Worm (Caenorhabditis elegans) whole organism, late embryonic: ENCODE measurements around the gene rpl-12.

Source experiments
- F13H6.1 ChIP-seq: sonication (generic microtip); optimal IDR thresholded peaks from 2 replicates; lab custom pipeline; 2016; ENCODE audit warnings: missing genetic modification characterization, missing compliant biosample characterization
- K09A11.1 ChIP-seq: sonication (generic microtip); optimal IDR thresholded peaks from 2 replicates; lab custom pipeline; 2017; ENCODE audit warnings: antibody characterized with exemption, mild to moderate bottlenecking, missing genetic modification characterization, missing compliant biosample characterization; ENCODE audit not compliant: insufficient read depth
- ceh-14 ChIP-seq: sonication (generic microtip); optimal IDR thresholded peaks from 2 replicates; lab custom pipeline; 2016; ENCODE audit warnings: missing genotype, missing genetic modification characterization, missing compliant biosample characterization
- ceh-19 ChIP-seq: fragments of 200-800 bp; sonication (Bioruptor generic); optimal IDR thresholded peaks from 2 replicates; lab custom pipeline; 2018; ENCODE audit warnings: mild to moderate bottlenecking, missing genetic modification characterization, missing compliant biosample characterization
- ceh-22 ChIP-seq: sonication (generic microtip); optimal IDR thresholded peaks from 2 replicates; lab custom pipeline; 2017; ENCODE audit warnings: missing biosample characterization, missing genetic modification characterization
- ceh-31 ChIP-seq: sonication (generic microtip); optimal IDR thresholded peaks from 2 replicates; lab custom pipeline; 2016; ENCODE audit warnings: missing genetic modification characterization, missing compliant biosample characterization
- ceh-34 ChIP-seq: sonication (generic microtip); optimal IDR thresholded peaks from 2 replicates; lab custom pipeline; 2016; ENCODE audit warnings: mild to moderate bottlenecking, missing genetic modification characterization, missing compliant biosample characterization
- ceh-45 ChIP-seq: fragments of 200-800 bp; sonication (Bioruptor generic); IDR thresholded peaks from 2 replicates; pipeline ENCODE4 v1.3.6; 2022; ENCODE audit warnings: missing genetic modification reagents, missing genetic modification characterization, missing compliant biosample characterization
- ceh-48 ChIP-seq: sonication (generic microtip); optimal IDR thresholded peaks from 2 replicates; lab custom pipeline; 2016; ENCODE audit warnings: missing genetic modification characterization, inconsistent platforms, missing compliant biosample characterization
- ceh-6 ChIP-seq: fragments of 200-800 bp; sonication (Bioruptor generic); optimal IDR thresholded peaks from 2 replicates; lab custom pipeline; 2018; ENCODE audit warnings: mild to moderate bottlenecking, missing genetic modification characterization, missing compliant biosample characterization
- ceh-9 ChIP-seq: sonication (generic microtip); optimal IDR thresholded peaks from 2 replicates; lab custom pipeline; 2016; ENCODE audit warnings: mild to moderate bottlenecking, missing genetic modification characterization, inconsistent platforms, missing compliant biosample characterization
- che-1 ChIP-seq: sonication (generic microtip); optimal IDR thresholded peaks from 2 replicates; lab custom pipeline; 2016; ENCODE audit warnings: mild to moderate bottlenecking, missing genetic modification characterization, missing compliant biosample characterization
- dmd-4 ChIP-seq: sonication (generic microtip); optimal IDR thresholded peaks from 2 replicates; lab custom pipeline; 2016; ENCODE audit warnings: borderline replicate concordance, missing genetic modification characterization, missing compliant biosample characterization
- dve-1 ChIP-seq: sonication (generic microtip); optimal IDR thresholded peaks from 2 replicates; lab custom pipeline; 2017; ENCODE audit warnings: antibody characterized with exemption, mild to moderate bottlenecking, missing genetic modification characterization, missing compliant biosample characterization
- elt-2 ChIP-seq: sonication (generic microtip); optimal IDR thresholded peaks from 2 replicates; lab custom pipeline; 2016; ENCODE audit warnings: missing genetic modification reagents, missing genetic modification characterization, missing compliant biosample characterization
- eyg-1 ChIP-seq: sonication (generic microtip); optimal IDR thresholded peaks from 2 replicates; lab custom pipeline; 2016; ENCODE audit warnings: missing genotype, missing genetic modification characterization, missing compliant biosample characterization
- hlh-13 ChIP-seq: fragments of 200-800 bp; sonication (Bioruptor generic); optimal IDR thresholded peaks from 2 replicates; lab custom pipeline; 2018; ENCODE audit warnings: mild to moderate bottlenecking, missing genetic modification characterization, missing compliant biosample characterization
- hlh-30 ChIP-seq: sonication (generic microtip); optimal IDR thresholded peaks from 2 replicates; lab custom pipeline; 2017; ENCODE audit warnings: antibody characterized with exemption, missing genetic modification characterization, missing compliant biosample characterization; ENCODE audit not compliant: insufficient read depth
- hlh-6 ChIP-seq: sonication (generic microtip); optimal IDR thresholded peaks from 2 replicates; lab custom pipeline; 2016; ENCODE audit warnings: missing genotype, missing genetic modification characterization, missing compliant biosample characterization
- lin-11 ChIP-seq: fragments of 200-800 bp; sonication (Bioruptor generic); optimal IDR thresholded peaks from 2 replicates; lab custom pipeline; 2018; ENCODE audit warnings: mild to moderate bottlenecking, missing genetic modification characterization, missing compliant biosample characterization
- nfya-1 ChIP-seq: sonication (generic microtip); optimal IDR thresholded peaks from 2 replicates; lab custom pipeline; 2017; ENCODE audit warnings: missing genetic modification characterization, mild to moderate bottlenecking, missing compliant biosample characterization, antibody characterized with exemption, moderate library complexity
- nhr-11 ChIP-seq: fragments of 150-350 bp; optimal IDR thresholded peaks from 2 replicates; lab custom pipeline; 2014; ENCODE audit warnings: missing biosample characterization, missing genetic modification characterization
- nhr-232 ChIP-seq: sonication (generic microtip); optimal IDR thresholded peaks from 2 replicates; lab custom pipeline; 2016; ENCODE audit warnings: missing genetic modification characterization, missing compliant biosample characterization
- npax-4 ChIP-seq: sonication (generic microtip); optimal IDR thresholded peaks from 2 replicates; lab custom pipeline; 2016; ENCODE audit warnings: missing genetic modification characterization, missing compliant biosample characterization
- odd-2 ChIP-seq: sonication (generic microtip); optimal IDR thresholded peaks from 2 replicates; lab custom pipeline; 2017; ENCODE audit warnings: antibody characterized with exemption, mild to moderate bottlenecking, missing genetic modification characterization, missing compliant biosample characterization
- pag-3 ChIP-seq: sonication (generic microtip); optimal IDR thresholded peaks from 2 replicates; lab custom pipeline; 2016; ENCODE audit warnings: missing compliant biosample characterization, missing genetic modification characterization, borderline replicate concordance
- pat-9 ChIP-seq: fragments of 200-800 bp; sonication (Bioruptor generic); optimal IDR thresholded peaks from 2 replicates; lab custom pipeline; 2018; ENCODE audit warnings: mild to moderate bottlenecking, missing genetic modification characterization, moderate library complexity, missing compliant biosample characterization
- pax-1 ChIP-seq: fragments of 150-350 bp; optimal IDR thresholded peaks from 2 replicates; lab custom pipeline; 2014; ENCODE audit warnings: missing biosample characterization, missing genetic modification characterization
- pha-4 ChIP-seq: fragments of 150-350 bp; optimal IDR thresholded peaks from 2 replicates; lab custom pipeline; 2018; ENCODE audit warnings: missing biosample characterization, missing genetic modification reagents, missing genetic modification characterization
- pqm-1 ChIP-seq: sonication (generic microtip); optimal IDR thresholded peaks from 2 replicates; lab custom pipeline; 2016; ENCODE audit warnings: missing genetic modification characterization, missing compliant biosample characterization
- ref-2 ChIP-seq: sonication (generic microtip); optimal IDR thresholded peaks from 2 replicates; lab custom pipeline; 2016; ENCODE audit warnings: missing genetic modification characterization, missing compliant biosample characterization
- rnt-1 ChIP-seq: sonication (generic microtip); optimal IDR thresholded peaks from 2 replicates; lab custom pipeline; 2016; ENCODE audit warnings: missing genetic modification characterization, missing compliant biosample characterization
- sdc-2 ChIP-seq: sonication (generic microtip); optimal IDR thresholded peaks from 2 replicates; lab custom pipeline; 2016; ENCODE audit warnings: missing genotype, missing genetic modification characterization, missing compliant biosample characterization
- sox-2 ChIP-seq: fragments of 200-800 bp; sonication (Bioruptor generic); IDR thresholded peaks from 2 replicates; pipeline ENCODE4 v1.3.6; 2022; ENCODE audit warnings: missing genetic modification reagents, missing genetic modification characterization, missing compliant biosample characterization
- sox-4 ChIP-seq: sonication (generic microtip); optimal IDR thresholded peaks from 2 replicates; lab custom pipeline; 2017; ENCODE audit warnings: mild to moderate bottlenecking, missing genetic modification characterization, inconsistent platforms, missing compliant biosample characterization
- tbx-2 ChIP-seq: sonication (generic microtip); optimal IDR thresholded peaks from 2 replicates; lab custom pipeline; 2016; ENCODE audit warnings: missing genetic modification characterization, missing compliant biosample characterization
- unc-3 ChIP-seq, 2 experiments: fragments of 200-800 bp in 1 of 2; sonication (Bioruptor generic) in 1 of 2; sonication (generic microtip) in 1 of 2; conservative IDR thresholded peaks in 1 of 2; optimal IDR thresholded peaks in 1 of 2; 2 replicates each; pipeline versions ENCODE4 v1.3.6 to Lab custom; 2016 to 2022; ENCODE audit warnings: missing compliant biosample characterization in 2 of 2, missing genetic modification characterization in 2 of 2, missing genetic modification reagents in 1 of 2
- unc-42 ChIP-seq: sonication (generic microtip); optimal IDR thresholded peaks from 2 replicates; lab custom pipeline; 2016; ENCODE audit warnings: missing genotype, missing genetic modification characterization, missing compliant biosample characterization
- unc-55 ChIP-seq: sonication (generic microtip); optimal IDR thresholded peaks from 2 replicates; lab custom pipeline; 2017; ENCODE audit warnings: missing biosample characterization, missing genetic modification reagents, missing genetic modification characterization
- unc-86 ChIP-seq: sonication (generic microtip); optimal IDR thresholded peaks from 2 replicates; lab custom pipeline; 2016; ENCODE audit warnings: missing genetic modification characterization, missing compliant biosample characterization
- ztf-16 ChIP-seq: sonication (generic microtip); optimal IDR thresholded peaks from 2 replicates; lab custom pipeline; 2017; ENCODE audit warnings: missing genetic modification characterization, missing compliant biosample characterization

Gene rpl-12

DNA sequence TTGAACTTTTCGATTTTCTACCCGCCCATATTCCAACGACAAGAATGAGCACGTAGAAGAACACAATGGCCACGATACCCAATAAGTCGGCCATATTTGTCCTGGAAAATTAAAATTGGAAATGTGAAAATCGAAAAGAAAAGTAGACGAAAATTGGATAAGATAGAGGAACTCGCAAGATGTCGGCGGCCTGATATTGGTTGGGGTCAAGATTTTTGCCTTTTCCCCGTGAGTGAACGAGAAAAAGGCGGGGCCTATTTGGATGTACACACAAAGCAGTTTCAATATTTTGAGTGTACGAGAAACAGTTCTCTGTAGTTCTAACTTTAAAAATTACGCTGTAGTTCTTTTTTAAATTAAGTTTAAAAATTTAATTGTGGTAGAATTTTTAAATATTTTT, 26.0 kb downstream of the rpl-12 start, which contains the start of gene cho-1:
Gene cho-1 (minus strand): TSS at position 101 of the 400 bp plus-strand sequence.
- TF ChIP-seq unc-86 (tag; lab: Kevin White, UChicago) (no peak), dmd-4 (tag; lab: Kevin White, UChicago) (no peak), ceh-34 (no peak), pag-3 (tag; lab: Kevin White, UChicago) (no peak), ztf-16 (tag; lab: Kevin White, UChicago) (no peak), pqm-1 (tag; lab: Kevin White, UChicago) (no peak), eyg-1 (tag; lab: Kevin White, UChicago) (no peak)

DNA sequence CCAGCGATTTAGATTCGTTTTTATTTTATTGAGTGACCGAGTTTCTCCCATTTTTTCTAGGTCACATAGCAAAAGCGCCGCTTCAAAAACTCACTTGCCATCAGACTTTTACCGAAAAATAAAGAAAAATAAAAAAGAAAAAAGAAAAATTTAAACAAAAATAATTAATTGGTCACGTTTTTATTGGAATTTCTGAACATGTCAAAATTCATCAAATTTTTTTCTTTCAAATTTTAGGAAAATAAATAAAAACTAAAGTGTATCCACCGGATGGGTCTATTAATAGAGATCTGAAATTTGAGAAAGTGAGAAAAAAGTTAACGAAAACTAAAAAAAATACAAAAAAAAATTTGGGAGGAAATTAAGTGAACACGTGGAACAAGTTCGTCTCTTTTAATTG, 30.9 kb downstream of the rpl-12 start, which contains the start of gene C48D1.9:
Gene C48D1.9 (minus strand): TSS at position 101 of the 400 bp plus-strand sequence.
- TF ChIP-seq unc-42: no peak
- TF ChIP-seq lin-11 (tag; lab: Kevin White, UChicago): no peak
- no peak for TF ChIP-seq sox-2 (GFP tag; lab: Robert Waterston, UW)
- no peak for TF ChIP-seq unc-55 (GFP tag; lab: Kevin White, UChicago)
- no peak for TF ChIP-seq nhr-11
- TF ChIP-seq hlh-13 (GFP tag; lab: Kevin White, UChicago): no peak

DNA sequence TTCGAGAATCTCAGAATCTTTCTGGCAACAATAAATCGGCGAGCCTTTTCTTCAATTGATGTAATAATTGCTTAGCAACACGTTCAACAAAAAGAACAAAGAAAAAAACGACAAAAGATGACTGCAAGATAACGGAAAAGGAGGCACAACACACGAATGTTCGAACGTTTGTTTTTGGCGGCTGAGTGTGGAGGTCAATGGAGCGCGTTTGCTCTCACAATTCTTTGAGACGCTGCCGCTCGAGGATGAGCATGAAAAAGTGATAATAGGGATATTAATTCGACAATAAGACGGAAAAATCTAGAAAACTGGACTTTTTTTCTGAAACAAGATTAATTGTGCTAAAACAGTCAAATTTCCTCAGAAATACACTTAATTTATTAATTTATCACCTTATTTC, 34.6 kb downstream of the rpl-12 start:
- TF ChIP-seq ceh-45 (GFP tag; lab: Robert Waterston, UW): no peak
- TF ChIP-seq pag-3 (tag; lab: Kevin White, UChicago): no peak
- no peak for TF ChIP-seq nfya-1
- no peak for TF ChIP-seq ceh-22 (tag; lab: Kevin White, UChicago)
- peak; percentile 16 for TF ChIP-seq ref-2
- TF ChIP-seq npax-4: no peak
- peak; percentile 18 for TF ChIP-seq ceh-31 (tag; lab: Kevin White, UChicago)

DNA sequence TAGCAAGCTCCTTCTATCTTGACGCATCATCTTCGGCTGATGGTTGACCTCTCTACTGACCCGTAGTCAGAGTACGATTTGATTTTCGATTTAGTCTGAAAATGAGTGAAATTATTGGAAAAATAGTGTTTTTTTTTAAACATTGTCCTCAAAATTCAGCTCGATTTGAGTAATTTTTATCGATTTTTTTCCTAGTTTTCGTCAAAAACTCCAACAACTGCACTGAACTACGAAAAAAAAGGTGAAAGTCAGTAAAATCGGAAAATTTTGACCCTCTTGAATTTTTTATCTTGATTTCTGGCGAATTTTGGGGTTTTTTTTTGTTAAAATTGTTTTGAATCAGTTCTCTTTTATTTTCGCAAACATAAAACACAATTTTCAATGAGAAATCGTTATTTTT, 36.4 kb downstream of the rpl-12 start, which contains the start of gene ced-3:
Gene ced-3 (minus strand): TSS at position 101 of the 400 bp plus-strand sequence.
- TF ChIP-seq ztf-16 (tag; lab: Kevin White, UChicago) (no peak), odd-2 (tag; lab: Kevin White, UChicago) (no peak), unc-3 (GFP tag; conservative IDR thresholded peaks at IDR 0.05; lab: Robert Waterston, UW) (no peak), unc-3 (tag; optimal IDR thresholded peaks at IDR 0.05; lab: Kevin White, UChicago) (no peak), che-1 (tag; lab: Kevin White, UChicago) (no peak), tbx-2 (no peak), nhr-11 (no peak), ceh-19 (GFP tag; lab: Kevin White, UChicago) (no peak), npax-4 (no peak), sox-4 (tag; lab: Kevin White, UChicago) (no peak), K09A11.1 (tag; lab: Kevin White, UChicago) (no peak), ceh-34 (no peak), hlh-6 (tag; lab: Kevin White, UChicago) (no peak), pax-1 (no peak), rnt-1 (tag; lab: Kevin White, UChicago) (no peak), hlh-13 (GFP tag; lab: Kevin White, UChicago) (no peak), ceh-6 (GFP tag; lab: Kevin White, UChicago) (no peak)

DNA sequence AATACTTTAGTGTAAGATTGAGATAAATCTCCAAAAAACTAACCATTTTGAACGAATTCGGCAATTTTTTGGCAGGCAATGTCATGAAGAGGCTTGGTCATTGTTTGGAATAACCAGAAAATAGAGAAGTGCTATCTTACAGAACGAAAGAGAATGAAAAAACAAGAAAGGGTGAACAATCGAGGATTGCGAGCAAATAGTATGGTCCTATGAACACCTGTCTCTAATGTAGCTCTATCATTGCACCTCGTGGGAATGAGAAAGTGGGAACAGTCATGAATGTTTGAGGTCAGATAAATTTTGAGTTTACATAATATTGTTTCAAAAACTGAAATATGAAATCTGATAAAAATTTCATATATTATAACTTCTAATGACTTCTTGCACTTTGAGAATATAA, 43.2 kb downstream of the rpl-12 start, which contains the start of gene C48D1.1:
Gene C48D1.1 (minus strand): TSS at position 101 of the 400 bp plus-strand sequence.
- TF ChIP-seq ceh-48 (tag; lab: Kevin White, UChicago) (no peak), tbx-2 (no peak), unc-55 (GFP tag; lab: Kevin White, UChicago) (no peak), pat-9 (tag; lab: Kevin White, UChicago) (no peak), sdc-2 (tag; lab: Kevin White, UChicago) (no peak), unc-3 (GFP tag; conservative IDR thresholded peaks at IDR 0.05; lab: Robert Waterston, UW) (no peak), unc-3 (tag; optimal IDR thresholded peaks at IDR 0.05; lab: Kevin White, UChicago) (no peak), lin-11 (tag; lab: Kevin White, UChicago) (no peak), dmd-4 (tag; lab: Kevin White, UChicago) (no peak), rnt-1 (tag; lab: Kevin White, UChicago) (no peak), pha-4 (tag; lab: Kevin White, UChicago) (no peak), ceh-45 (GFP tag; lab: Robert Waterston, UW) (no peak), nhr-232 (tag; lab: Kevin White, UChicago) (no peak), dve-1 (no peak), che-1 (tag; lab: Kevin White, UChicago) (no peak), hlh-30 (tag; lab: Kevin White, UChicago) (no peak), ceh-9 (tag; lab: Kevin White, UChicago) (no peak), F13H6.1 (no peak), ceh-14 (tag; lab: Kevin White, UChicago) (no peak), elt-2 (tag; lab: Kevin White, UChicago) (no peak)
